Worm (Caenorhabditis elegans) whole organism, L1 larva: ENCODE measurements around the gene C17F4.3.

Experiments
- ama-1 ChIP-seq: fragments of 150-350 bp; optimal IDR thresholded peaks from 2 replicates; lab custom pipeline; 2014
- ceh-8 ChIP-seq: fragments of 200-800 bp; sonication (Bioruptor generic); optimal IDR thresholded peaks from 2 replicates; lab custom pipeline; 2018; ENCODE audit warnings: mild to moderate bottlenecking, missing genetic modification characterization, moderate library complexity, missing compliant biosample characterization
- egl-27 ChIP-seq, 2 experiments: fragments of 150-350 bp in 1 of 2; sonication (generic microtip); optimal IDR thresholded peaks; 3 replicates each; lab custom pipeline; 2017 to 2018; ENCODE audit warnings: missing biosample characterization in 2 of 2, missing genetic modification characterization in 2 of 2, missing genetic modification reagents in 2 of 2
- elt-2 ChIP-seq: sonication (generic microtip); optimal IDR thresholded peaks from 2 replicates; lab custom pipeline; 2016; ENCODE audit warnings: missing genetic modification characterization, mild to moderate bottlenecking, inconsistent platforms, missing compliant biosample characterization, missing genetic modification reagents
- mep-1 ChIP-seq: fragments of 150-350 bp; optimal IDR thresholded peaks from 2 replicates; lab custom pipeline; 2014; ENCODE audit warnings: missing biosample characterization, missing genetic modification characterization
- nhr-237 ChIP-seq: fragments of 150-350 bp; optimal IDR thresholded peaks from 2 replicates; lab custom pipeline; 2014; ENCODE audit warnings: missing biosample characterization, missing genetic modification characterization
- nhr-85 ChIP-seq: sonication (generic microtip); peaks from one replicate; lab custom pipeline; 2016; ENCODE audit warnings: missing genetic modification characterization, inconsistent platforms, missing compliant biosample characterization

DNA sequence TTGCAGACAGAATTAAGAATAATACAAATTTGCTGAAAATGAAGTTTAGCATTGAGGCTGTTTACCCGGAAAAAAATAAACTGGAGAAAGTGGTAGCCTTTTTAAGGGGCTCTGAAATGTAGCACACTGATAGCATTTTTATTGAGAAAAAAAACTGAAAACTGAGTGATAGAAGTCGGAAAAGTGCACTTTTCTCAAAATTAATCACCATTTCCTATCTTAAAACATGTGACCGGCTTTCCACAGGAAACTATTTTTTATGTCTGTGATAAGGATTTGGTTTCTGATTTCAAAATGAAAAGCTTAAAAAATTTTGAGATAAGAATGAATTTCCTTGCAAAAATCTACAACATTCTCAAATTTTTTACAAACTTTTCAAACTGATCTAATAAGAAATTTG, 19.6 kb upstream of the C17F4.3 start, which contains the start of gene ZC239.22:
- TF ChIP-seq egl-27 (tag; optimal IDR thresholded peaks at IDR 0.05; lab: Kevin White, UChicago) (no peak), ceh-8 (GFP tag; lab: Kevin White, UChicago) (no peak), nhr-237 (tag; lab: Kevin White, UChicago) (no peak), mep-1 (tag; lab: Kevin White, UChicago) (no peak), elt-2 (tag; lab: Kevin White, UChicago) (no peak), nhr-85 (tag; lab: Kevin White, UChicago) (no peak), ama-1 (no peak)
